Fruit fly (Drosophila melanogaster): ENCODE results near the gene X11Lbeta.

Gene X11Lbeta

DNA sequence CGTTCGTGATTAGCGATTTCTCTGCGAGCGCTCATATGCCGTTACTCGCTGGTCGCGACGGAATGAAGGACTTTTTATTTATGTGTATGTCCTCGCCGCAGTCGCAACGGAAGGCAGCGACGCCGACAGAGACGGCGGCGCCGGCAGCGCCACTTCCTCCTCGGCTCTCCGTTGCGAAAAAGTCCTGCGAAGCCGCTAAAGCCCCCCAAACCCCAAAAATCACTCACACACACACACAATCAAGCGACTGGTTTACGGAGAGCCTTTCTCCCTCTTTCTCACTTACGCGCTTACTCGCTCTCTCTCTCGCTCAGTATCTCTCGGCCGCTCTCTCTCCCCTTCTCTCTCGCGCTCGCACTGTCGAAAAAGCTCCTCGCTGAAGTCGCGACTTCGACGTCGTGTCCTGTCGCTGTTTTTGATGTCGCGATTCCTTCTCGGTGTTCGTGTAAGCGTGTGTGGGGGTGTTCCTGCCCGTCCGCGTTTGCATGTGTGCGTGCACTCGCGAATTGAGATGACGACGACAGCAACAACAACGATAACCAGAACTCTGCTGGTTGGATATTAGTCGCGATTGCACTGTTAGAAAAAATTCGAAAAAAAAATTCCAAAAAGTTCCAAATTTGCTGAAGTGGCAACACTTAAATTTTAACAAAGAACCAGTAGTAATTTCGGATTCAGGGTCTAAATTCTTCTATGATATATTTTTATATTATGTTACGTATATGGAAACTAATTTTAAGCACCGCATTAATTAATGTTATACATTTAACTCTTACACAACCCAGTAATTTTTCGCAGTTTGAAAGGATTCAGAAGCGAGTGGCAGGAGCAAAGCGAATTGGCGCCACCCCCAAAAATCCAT, 7.2 kb upstream of the X11Lbeta start, which contains the start of gene CG43347 (continued):
- TF ChIP-seq CG12236 (GFP tag; optimal IDR thresholded peaks at IDR 0.05), result no peak
- 0 out of 3 replicates have a peak, but pooled peaks have one; percentile 27 for TF ChIP-seq CG11093 (GFP tag; IDR thresholded peaks at IDR 0.05)
- TF ChIP-seq HLH4C (GFP tag; IDR thresholded peaks at IDR 0.05; ENCODE audit: partially characterized antibody), result no peak
- no peak for TF ChIP-seq Ravus (GFP tag; IDR thresholded peaks at IDR 0.05)
- TF ChIP-seq salm (tag; optimal IDR thresholded peaks at IDR 0.05), result peak; percentile 29
- peak; percentile 41 for TF ChIP-seq cg (GFP tag; optimal IDR thresholded peaks at IDR 0.05)
- no peak for TF ChIP-seq Bdp1 (GFP tag; optimal IDR thresholded peaks at IDR 0.05)
- TF ChIP-seq slp2 (GFP tag; optimal IDR thresholded peaks at IDR 0.05), result no peak
- TF ChIP-seq nerfin-2 (GFP tag; IDR thresholded peaks at IDR 0.05; ENCODE audit: partially characterized antibody), result no peak
- no peak for TF ChIP-seq Doc2 (GFP tag; IDR thresholded peaks at IDR 0.05)
- no peak for TF ChIP-seq hkb (optimal IDR thresholded peaks at IDR 0.05)
- TF ChIP-seq hkb (GFP tag; IDR thresholded peaks at IDR 0.05), result peak; percentile 61
- TF ChIP-seq sc (optimal IDR thresholded peaks at IDR 0.05), result no peak
- peak; percentile 38 for TF ChIP-seq sc (GFP tag; optimal IDR thresholded peaks at IDR 0.05)
- TF ChIP-seq pfk (GFP tag; optimal IDR thresholded peaks at IDR 0.05), result no peak
- TF ChIP-seq CG9215 (GFP tag; IDR thresholded peaks at IDR 0.05), result peak; percentile 66
- TF ChIP-seq CG9932 (GFP tag; IDR thresholded peaks at IDR 0.05), result peak; percentile 58
- TF ChIP-seq kni (GFP tag; optimal IDR thresholded peaks at IDR 0.05), result no peak
- TF ChIP-seq so (GFP tag; IDR thresholded peaks at IDR 0.05), result 0 out of 3 replicates have a peak, but pooled peaks have one; percentile 54
- TF ChIP-seq CG10267 (tag; optimal IDR thresholded peaks at IDR 0.05), result peak; percentile 47
- peak; percentile 22; the same call in 1 of the 2 replicates for TF ChIP-seq H2.0 (GFP tag; IDR thresholded peaks at IDR 0.05)
- TF ChIP-seq CG12391 (tag; optimal IDR thresholded peaks at IDR 0.05), result peak; percentile 73
- peak; percentile 31; the same call in 1 of the 2 replicates for TF ChIP-seq Drgx (GFP tag; IDR thresholded peaks at IDR 0.05)
- no peak for TF ChIP-seq GATAe (GFP tag; conservative IDR thresholded peaks at IDR 0.05)
- no peak for TF ChIP-seq pum (GFP tag; optimal IDR thresholded peaks at IDR 0.05)
- TF ChIP-seq Taf1 (GFP tag; IDR thresholded peaks at IDR 0.05), result 0 out of 2 replicates have a peak, but pooled peaks have one; percentile 24
- TF ChIP-seq CG34224 (GFP tag; IDR thresholded peaks at IDR 0.05; ENCODE audit: partially characterized antibody), result no peak
- TF ChIP-seq nom (GFP tag; optimal IDR thresholded peaks at IDR 0.05), result peak; percentile 5
- peak; percentile 75 for TF ChIP-seq Dek (tag; optimal IDR thresholded peaks at IDR 0.05)
- peak; percentile 42 for TF ChIP-seq Hsf (GFP tag; optimal IDR thresholded peaks at IDR 0.05)
- no peak for TF ChIP-seq Opbp (GFP tag; IDR thresholded peaks at IDR 0.05; ENCODE audit: partially characterized antibody)
- peak; percentile 40 for TF ChIP-seq exex (tag; optimal IDR thresholded peaks at IDR 0.05)
- TF ChIP-seq CG1603 (tag; optimal IDR thresholded peaks at IDR 0.05), result peak; percentile 10
- TF ChIP-seq CG15269 (tag; optimal IDR thresholded peaks at IDR 0.05), result peak; percentile 80
- TF ChIP-seq CG16815 (GFP tag; optimal IDR thresholded peaks at IDR 0.05), result peak; percentile 34
- TF ChIP-seq HmgD (GFP tag; optimal IDR thresholded peaks at IDR 0.05), result no peak
- TF ChIP-seq zen (tag; optimal IDR thresholded peaks at IDR 0.05), result no peak
- TF ChIP-seq CG13624 (GFP tag; optimal IDR thresholded peaks at IDR 0.05), result no peak
- TF ChIP-seq tap (tag; optimal IDR thresholded peaks at IDR 0.05), result peak; percentile 46
- peak; percentile 59 for TF ChIP-seq CG13775 (GFP tag; optimal IDR thresholded peaks at IDR 0.05)
- peak; percentile 27 for TF ChIP-seq run (tag; optimal IDR thresholded peaks at IDR 0.05)
- peak; percentile 15 for TF ChIP-seq twi (tag; optimal IDR thresholded peaks at IDR 0.05)
- TF ChIP-seq CG7963 (GFP tag; IDR thresholded peaks at IDR 0.05; ENCODE audit: partially characterized antibody), result no peak
- no peak for TF ChIP-seq danr (GFP tag; IDR thresholded peaks at IDR 0.05)
- peak; percentile 62 for TF ChIP-seq nau (GFP tag; optimal IDR thresholded peaks at IDR 0.05)
- peak; percentile 66 for TF ChIP-seq Ptx1 (GFP tag; IDR thresholded peaks at IDR 0.05)
- peak; percentile 80 for TF ChIP-seq dmrt99B (tag; optimal IDR thresholded peaks at IDR 0.05)
- peak in 1 of 2 experiments; percentile 17 for TF ChIP-seq chif (GFP tag; optimal IDR thresholded peaks at IDR 0.05)
- TF ChIP-seq CG3995 (GFP tag; optimal IDR thresholded peaks at IDR 0.05), result no peak
